Worm (Caenorhabditis elegans) whole organism, mixed stage, embryonic: ENCODE measurements around the gene cyn-4.

Experiments
- drap-1 ChIP-seq: fragments of 200-800 bp; sonication (Bioruptor generic); optimal IDR thresholded peaks from 3 replicates; lab custom pipeline; 2018; ENCODE audit warnings: mild to moderate bottlenecking, missing genetic modification characterization, missing compliant biosample characterization
- elt-1 ChIP-seq: sonication (generic microtip); optimal IDR thresholded peaks from 2 replicates; lab custom pipeline; 2017; ENCODE audit warnings: missing genetic modification characterization, mild to moderate bottlenecking, missing compliant biosample characterization, antibody characterized with exemption, moderate library complexity, borderline replicate concordance; ENCODE audit not compliant: insufficient read depth
- flh-1 ChIP-seq: fragments of 200-800 bp; sonication (Bioruptor generic); optimal IDR thresholded peaks from 2 replicates; lab custom pipeline; 2018; ENCODE audit warnings: mild to moderate bottlenecking, missing genetic modification characterization, moderate library complexity, missing compliant biosample characterization
- lsy-2 ChIP-seq: fragments of 150-350 bp; optimal IDR thresholded peaks from 2 replicates; lab custom pipeline; 2014; ENCODE audit warnings: missing biosample characterization, missing genetic modification characterization
- mls-2 ChIP-seq: sonication (generic microtip); optimal IDR thresholded peaks from 2 replicates; lab custom pipeline; 2016; ENCODE audit warnings: mild to moderate bottlenecking, missing genetic modification characterization, moderate library complexity, missing compliant biosample characterization
- nhr-12 ChIP-seq: fragments of 150-350 bp; optimal IDR thresholded peaks from 2 replicates; lab custom pipeline; 2014; ENCODE audit warnings: missing biosample characterization, missing genetic modification characterization
- nhr-237 ChIP-seq: fragments of 150-350 bp; optimal IDR thresholded peaks from 2 replicates; lab custom pipeline; 2014; ENCODE audit warnings: missing biosample characterization, missing genetic modification characterization
- nhr-28 ChIP-seq: fragments of 150-350 bp; optimal IDR thresholded peaks from 2 replicates; lab custom pipeline; 2014; ENCODE audit warnings: missing biosample characterization, missing genetic modification characterization
- nhr-76 ChIP-seq: sonication (generic microtip); optimal IDR thresholded peaks from 2 replicates; lab custom pipeline; 2017; ENCODE audit warnings: missing biosample characterization, missing genetic modification characterization
- sptf-1 ChIP-seq: sonication (generic microtip); optimal IDR thresholded peaks from 2 replicates; lab custom pipeline; 2017; ENCODE audit warnings: mild to moderate bottlenecking, missing genetic modification characterization, moderate library complexity, missing compliant biosample characterization
- unc-39 ChIP-seq: fragments of 150-350 bp; optimal IDR thresholded peaks from 2 replicates; lab custom pipeline; 2014; ENCODE audit warnings: missing biosample characterization, missing genetic modification characterization
- unc-62 ChIP-seq: fragments of 150-350 bp; optimal IDR thresholded peaks from 2 replicates; lab custom pipeline; 2014; ENCODE audit warnings: missing biosample characterization, missing genetic modification reagents, missing genetic modification characterization
- ztf-11 ChIP-seq: fragments of 150-350 bp; optimal IDR thresholded peaks from 2 replicates; lab custom pipeline; 2014; ENCODE audit warnings: missing biosample characterization, missing genetic modification characterization

- TF ChIP-seq elt-1 (tag; lab: Kevin White, UChicago) = no peak
- TF ChIP-seq mls-2 (tag; lab: Kevin White, UChicago) = no peak
- no peak for TF ChIP-seq drap-1 (GFP tag; lab: Kevin White, UChicago)
- no peak for TF ChIP-seq unc-62 (GFP tag; lab: Kevin White, UChicago)
- no peak for TF ChIP-seq sptf-1
- TF ChIP-seq nhr-237 (tag; lab: Kevin White, UChicago) = no peak
- no peak for TF ChIP-seq nhr-28 (tag; lab: Kevin White, UChicago)
- no peak for TF ChIP-seq flh-1
- TF ChIP-seq lsy-2 = no peak
- no peak for TF ChIP-seq ztf-11
- no peak for TF ChIP-seq nhr-12 (tag; lab: Kevin White, UChicago)
- no peak for TF ChIP-seq nhr-76 (tag; lab: Kevin White, UChicago)
- no peak for TF ChIP-seq unc-39
These were observed 42.8 kb downstream of the cyn-4 start for ce11 chrII:10829572-10829971.
